Worm (Caenorhabditis elegans): Measurements from ENCODE around the gene pph-2.

pph-2 gene

ce11 chrIV:11859995-11860605, 17.5 kb downstream of the pph-2 start, which contains the start of gene mob-1:
TSS of gene mob-1 (plus strand) at chrIV:11860555.
- peak; percentile 42 for TF ChIP-seq dve-1 (tag; optimal IDR thresholded peaks at IDR 0.05; ENCODE audit: insufficient read depth)
- peak; percentile 54 for TF ChIP-seq ama-1 (optimal IDR thresholded peaks at IDR 0.05)
- TF ChIP-seq F49E8.2 (tag; optimal IDR thresholded peaks at IDR 0.05; ENCODE audit: borderline replicate concordance): no peak
- no peak for TF ChIP-seq hif-1 (tag; optimal IDR thresholded peaks at IDR 0.05)
- no peak for TF ChIP-seq ZK546.5 (tag; optimal IDR thresholded peaks at IDR 0.05)
- peak; percentile 39 for TF ChIP-seq lin-38 (GFP tag; IDR thresholded peaks at IDR 0.05)
- no peak for TF ChIP-seq fos-1 (tag; optimal IDR thresholded peaks at IDR 0.05)
- TF ChIP-seq set-16 (GFP tag; IDR thresholded peaks at IDR 0.05): no peak
- TF ChIP-seq daf-19 (GFP tag; conservative IDR thresholded peaks at IDR 0.05): no peak
- no peak for TF ChIP-seq duxl-1 (tag; optimal IDR thresholded peaks at IDR 0.05; ENCODE audit: poor library complexity)
- 0 out of 2 replicates have a peak, but pooled peaks have one; percentile 36 for TF ChIP-seq lim-7 (GFP tag; IDR thresholded peaks at IDR 0.05)
- TF ChIP-seq spr-3 (GFP tag; optimal IDR thresholded peaks at IDR 0.05): no peak
- no peak for TF ChIP-seq nhr-28 (tag; optimal IDR thresholded peaks at IDR 0.05)
- no peak for TF ChIP-seq nhr-76 (tag; optimal IDR thresholded peaks at IDR 0.05)
- TF ChIP-seq nhr-77 (tag; optimal IDR thresholded peaks at IDR 0.05): peak; percentile 7
- no peak for TF ChIP-seq rbr-2 (tag; optimal IDR thresholded peaks at IDR 0.05)
- TF ChIP-seq ZK337.2 (GFP tag; IDR thresholded peaks at IDR 0.05): no peak
- no peak for TF ChIP-seq dpl-1 (GFP tag; optimal IDR thresholded peaks at IDR 0.05)
- no peak for TF ChIP-seq dmd-6 (GFP tag; IDR thresholded peaks at IDR 0.05)
- TF ChIP-seq daf-16 (GFP tag; optimal IDR thresholded peaks at IDR 0.05): no peak
- peak; percentile 43 for TF ChIP-seq daf-16 (tag; optimal IDR thresholded peaks at IDR 0.05)
- TF ChIP-seq lsy-2 (tag; optimal IDR thresholded peaks at IDR 0.05): peak in 1 of 2 experiments; percentile 31
- TF ChIP-seq F37D6.2 (tag; optimal IDR thresholded peaks at IDR 0.05): no peak
- peak; percentile 29 for TF ChIP-seq mes-2 (tag; optimal IDR thresholded peaks at IDR 0.05; ENCODE audit: poor library complexity, severe bottlenecking)
- peak; percentile 54 for TF ChIP-seq hlh-30 (tag; optimal IDR thresholded peaks at IDR 0.05; ENCODE audit: insufficient read depth)
- TF ChIP-seq unc-39 (tag; optimal IDR thresholded peaks at IDR 0.05): no peak
- no peak for TF ChIP-seq lin-29 (GFP tag; IDR thresholded peaks at IDR 0.05)
- TF ChIP-seq ceh-62 (tag; optimal IDR thresholded peaks at IDR 0.05): no peak
- no peak for TF ChIP-seq ztf-11 (tag; optimal IDR thresholded peaks at IDR 0.05)
- no peak for TF ChIP-seq nhr-41 (GFP tag; IDR thresholded peaks at IDR 0.05)
- peak; percentile 66 for TF ChIP-seq mxl-3 (GFP tag; optimal IDR thresholded peaks at IDR 0.05)
- no peak for TF ChIP-seq madf-5 (GFP tag; IDR thresholded peaks at IDR 0.05)
- no peak for TF ChIP-seq cey-2 (tag; optimal IDR thresholded peaks at IDR 0.05; ENCODE audit: borderline replicate concordance, insufficient read depth)
- TF ChIP-seq Y105C5A.15 (GFP tag; IDR thresholded peaks at IDR 0.05): no peak
- no peak for TF ChIP-seq lin-15B (tag; optimal IDR thresholded peaks at IDR 0.05)
- TF ChIP-seq Y5F2A.4 (GFP tag; optimal IDR thresholded peaks at IDR 0.05): no peak
- no peak for TF ChIP-seq lir-3 (tag; optimal IDR thresholded peaks at IDR 0.05)
- TF ChIP-seq nhr-102 (tag; optimal IDR thresholded peaks at IDR 0.05): no peak
- no peak for TF ChIP-seq tra-1 (GFP tag; IDR thresholded peaks at IDR 0.05)
- no peak for TF ChIP-seq R02D3.7 (tag; optimal IDR thresholded peaks at IDR 0.05)
- no peak for TF ChIP-seq dmd-8 (GFP tag; IDR thresholded peaks at IDR 0.05)
- TF ChIP-seq zfp-3 (GFP tag; conservative IDR thresholded peaks at IDR 0.05): no peak
- TF ChIP-seq snpc-1.2 (GFP tag; IDR thresholded peaks at IDR 0.05): 0 out of 2 replicates have a peak, but pooled peaks have one; percentile 11
- TF ChIP-seq sdz-12 (GFP tag; optimal IDR thresholded peaks at IDR 0.05): no peak
- no peak for TF ChIP-seq tag-97 (GFP tag; IDR thresholded peaks at IDR 0.05)
- TF ChIP-seq mdt-29 (GFP tag; IDR thresholded peaks at IDR 0.05): no peak
- TF ChIP-seq lin-1 (GFP tag; IDR thresholded peaks at IDR 0.05): no peak
- TF ChIP-seq aha-1 (tag): peak; percentile 38
- TF ChIP-seq mdl-1 (tag; optimal IDR thresholded peaks at IDR 0.05): peak in 1 of 2 experiments; percentile 34
- TF ChIP-seq hlh-11 (tag; optimal IDR thresholded peaks at IDR 0.05): peak; percentile 7
- TF ChIP-seq zfp-2 (tag; optimal IDR thresholded peaks at IDR 0.05): no peak
